Fruit fly (Drosophila melanogaster) whole organism, pupa: ENCODE data around the gene CG7011.
A peak's percentile ranks its signal among the peaks of the same experiment; 100 is the strongest.

Experiments
- CG12605 ChIP-seq: fragments of 200-800 bp; sonication (Bioruptor generic); IDR thresholded peaks from 2 replicates; pipeline ENCODE4 v1.3.6; 2022; ENCODE audit warnings: missing biosample characterization, missing genetic modification characterization
- CG34367 ChIP-seq: fragments of 200-800 bp; sonication (Bioruptor generic); optimal IDR thresholded peaks from 2 replicates; lab custom pipeline; 2018; ENCODE audit warnings: missing biosample characterization, mild to moderate bottlenecking, missing genetic modification characterization
- D1 ChIP-seq: fragments of 200-800 bp; sonication (Bioruptor generic); optimal IDR thresholded peaks from 2 replicates; lab custom pipeline; 2018; ENCODE audit warnings: missing biosample characterization, mild to moderate bottlenecking, missing genetic modification characterization, moderate library complexity
- EcR ChIP-seq: fragments of 200-800 bp; sonication (Bioruptor generic); optimal IDR thresholded peaks from 3 replicates; lab custom pipeline; 2019; ENCODE audit warnings: missing biosample characterization, missing genetic modification characterization, mild to moderate bottlenecking, moderate library complexity, missing genetic modification reagents

DNA sequence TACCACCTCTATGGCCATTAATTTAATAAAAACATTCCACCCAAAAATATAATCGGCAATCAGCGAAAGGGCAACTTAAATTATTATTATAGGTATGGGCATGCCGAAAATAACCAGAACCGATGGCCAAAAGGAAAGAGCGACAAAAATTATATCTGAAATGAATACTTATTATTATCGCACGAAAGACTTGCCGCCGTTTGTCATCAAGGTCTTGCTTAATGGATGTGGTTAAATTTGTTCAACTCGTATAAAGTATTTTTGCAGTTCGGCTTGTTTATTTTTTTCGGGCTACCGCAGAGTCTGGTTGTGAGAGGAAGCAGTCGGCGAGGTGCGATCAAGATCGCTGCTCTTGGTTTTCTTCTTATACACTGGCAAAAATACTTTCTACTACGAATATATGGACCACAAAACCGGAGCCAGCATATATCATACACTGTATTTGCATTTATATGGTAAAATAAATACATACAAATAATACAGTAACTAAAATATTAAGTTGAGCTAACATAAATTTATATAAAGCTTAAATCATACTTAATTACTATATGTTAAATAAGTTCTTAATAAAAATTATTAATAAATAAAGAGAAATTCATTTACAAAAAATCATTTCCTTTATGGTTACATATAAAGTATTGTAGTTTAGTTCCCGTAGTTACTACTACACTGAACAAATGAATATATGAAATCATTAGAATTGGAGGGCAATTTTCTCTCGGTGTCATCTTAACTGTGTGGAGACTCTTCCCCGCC, 45.4 kb upstream of the CG7011 start:
- TF ChIP-seq CG12605 = no peak
- TF ChIP-seq EcR (GFP tag; lab: Kevin White, UChicago) = no peak
- TF ChIP-seq D1 (tag; lab: Kevin White, UChicago) = peak; percentile 16
- no peak for TF ChIP-seq CG34367 (tag; lab: Kevin White, UChicago)
